Fruit fly (Drosophila melanogaster): ENCODE results near the gene eRF1.

The eRF1 gene

DNA sequence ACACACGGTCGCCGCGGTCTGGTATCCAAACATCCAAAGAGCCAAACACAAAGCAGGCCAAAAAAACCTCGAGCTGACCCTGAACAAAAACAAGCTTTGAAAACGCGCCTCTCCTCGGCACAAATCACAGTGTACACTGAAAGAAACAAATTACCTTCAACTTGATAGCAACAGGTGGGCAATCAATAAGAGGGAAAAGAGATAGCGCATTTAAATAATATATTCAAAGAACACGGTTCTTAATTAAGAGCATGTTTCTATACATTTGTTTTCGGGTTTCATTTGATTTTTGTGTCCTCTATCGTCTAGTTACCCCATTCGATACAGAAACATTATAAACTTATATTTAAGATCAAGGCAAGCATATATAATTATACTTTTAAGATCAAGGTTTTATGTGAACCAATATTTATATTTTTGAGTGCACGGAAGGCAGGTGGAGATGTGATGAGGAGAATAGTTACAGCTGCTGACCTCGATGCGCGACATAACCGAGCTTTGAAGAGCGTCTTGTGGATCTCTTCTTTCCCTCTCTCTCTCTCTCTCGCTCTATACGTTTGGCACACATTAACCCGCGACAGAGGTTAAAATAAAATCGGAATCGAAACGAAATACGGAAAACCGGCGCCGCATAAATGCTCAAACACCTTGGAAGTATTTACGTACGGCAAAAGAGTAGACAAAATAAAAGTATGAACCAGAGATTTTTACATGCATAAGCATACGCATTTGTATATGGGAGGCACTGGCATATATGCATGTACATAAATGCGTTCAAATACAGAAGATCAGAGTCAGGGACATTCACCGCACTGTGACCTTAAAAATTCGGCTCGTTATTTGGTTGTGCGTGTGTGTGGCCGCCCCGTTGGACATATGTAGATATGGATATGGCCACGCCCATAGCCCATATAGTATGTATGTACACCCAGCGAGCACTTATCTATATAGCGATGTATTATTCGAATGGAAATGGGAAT is 50.4 kb downstream of the eRF1 start (continued):
- TF ChIP-seq hkb (optimal IDR thresholded peaks at IDR 0.05) (no peak), hkb (GFP tag; IDR thresholded peaks at IDR 0.05) (peak; percentile 89), CG18011 (GFP tag; optimal IDR thresholded peaks at IDR 0.05) (peak; percentile 68), H15 (GFP tag; IDR thresholded peaks at IDR 0.05) (peak; percentile 77), nerfin-2 (GFP tag; IDR thresholded peaks at IDR 0.05; ENCODE audit: partially characterized antibody) (no peak), danr (GFP tag; IDR thresholded peaks at IDR 0.05) (peak; percentile 57; the same call in 1 of the 2 replicates), grn (GFP tag; optimal IDR thresholded peaks at IDR 0.05) (peak; percentile 54), Bteb2 (GFP tag; optimal IDR thresholded peaks at IDR 0.05) (peak; percentile 71), CG6791 (GFP tag; IDR thresholded peaks at IDR 0.05; ENCODE audit: partially characterized antibody) (no peak), CG9437 (GFP tag; optimal IDR thresholded peaks at IDR 0.05) (peak; percentile 86), unpg (GFP tag; optimal IDR thresholded peaks at IDR 0.05) (peak; percentile 89), ind (GFP tag; optimal IDR thresholded peaks at IDR 0.05) (peak; percentile 85), CG9797 (GFP tag; optimal IDR thresholded peaks at IDR 0.05) (peak; percentile 13), tll (GFP tag; optimal IDR thresholded peaks at IDR 0.05) (no peak), CG1603 (tag; optimal IDR thresholded peaks at IDR 0.05) (peak; percentile 55), CG1529 (GFP tag; optimal IDR thresholded peaks at IDR 0.05) (peak; percentile 86), Poxn (GFP tag; IDR thresholded peaks at IDR 0.05) (no peak), Dip2 (GFP tag; IDR thresholded peaks at IDR 0.05) (no peak), CG3407 (GFP tag; optimal IDR thresholded peaks at IDR 0.05) (peak; percentile 82), Sox102F (GFP tag; optimal IDR thresholded peaks at IDR 0.05) (peak; percentile 91), CG8388 (GFP tag; optimal IDR thresholded peaks at IDR 0.05) (peak; percentile 84), fd102C (GFP tag; optimal IDR thresholded peaks at IDR 0.05) (no peak), CG10654 (GFP tag; optimal IDR thresholded peaks at IDR 0.05) (peak; percentile 71), CG17829 (tag; optimal IDR thresholded peaks at IDR 0.05) (peak; percentile 81), mld (GFP tag; IDR thresholded peaks at IDR 0.05; ENCODE audit: partially characterized antibody) (no peak), Fer3 (tag; optimal IDR thresholded peaks at IDR 0.05) (peak; percentile 83), eve (GFP tag; optimal IDR thresholded peaks at IDR 0.05) (peak in 1 of 2 experiments; percentile 95), Xbp1 (GFP tag; optimal IDR thresholded peaks at IDR 0.05) (peak; percentile 85), maf-S (GFP tag; optimal IDR thresholded peaks at IDR 0.05) (peak; percentile 66), z (GFP tag; IDR thresholded peaks at IDR 0.05) (no peak), prd (optimal IDR thresholded peaks at IDR 0.05) (no peak), prd (GFP tag; IDR thresholded peaks at IDR 0.05) (peak; percentile 81), HLH3B (GFP tag; IDR thresholded peaks at IDR 0.05) (peak; percentile 72), nmo (GFP tag; optimal IDR thresholded peaks at IDR 0.05) (peak; percentile 91), Taf1 (GFP tag; IDR thresholded peaks at IDR 0.05) (peak; percentile 23; the same call in 1 of the 2 replicates), Hr3 (GFP tag; optimal IDR thresholded peaks at IDR 0.05) (peak; percentile 82), cg (GFP tag; optimal IDR thresholded peaks at IDR 0.05) (peak; percentile 51), gsb-n (tag; optimal IDR thresholded peaks at IDR 0.05) (peak; percentile 76), CG32772 (GFP tag; IDR thresholded peaks at IDR 0.05) (peak; percentile 23; the same call in 1 of the 2 replicates), ewg (GFP tag; optimal IDR thresholded peaks at IDR 0.05) (peak; percentile 71), CG15073 (GFP tag; optimal IDR thresholded peaks at IDR 0.05) (no peak), fu2 (GFP tag; optimal IDR thresholded peaks at IDR 0.05) (peak; percentile 70), crol (GFP tag; IDR thresholded peaks at IDR 0.05) (no peak), CoRest (tag; optimal IDR thresholded peaks at IDR 0.05) (peak; percentile 93), jigr1 (GFP tag; IDR thresholded peaks at IDR 0.05) (peak; percentile 48; the same call in 1 of the 3 replicates), CG1647 (GFP tag; optimal IDR thresholded peaks at IDR 0.05) (peak; percentile 65), sqz (GFP tag; optimal IDR thresholded peaks at IDR 0.05) (peak; percentile 76), bbx (GFP tag; IDR thresholded peaks at IDR 0.05; ENCODE audit: partially characterized antibody) (no peak)

Data from whole organism, embryonic.